Worm (Caenorhabditis elegans) whole organism, midembryonic: Measurements from ENCODE around the gene T19D12.9.

Experiments used
- T22C8.4 ChIP-seq: fragments of 200-800 bp; sonication (Bioruptor generic); IDR thresholded peaks from 2 replicates; pipeline ENCODE4 v1.3.6; 2022; ENCODE audit warnings: missing genetic modification characterization, missing compliant biosample characterization
- cog-1 ChIP-seq: sonication (generic microtip); optimal IDR thresholded peaks from 2 replicates; lab custom pipeline; 2016; ENCODE audit warnings: missing genetic modification characterization, missing compliant biosample characterization
- flt-1 ChIP-seq: fragments of 200-800 bp; sonication (Bioruptor generic); IDR thresholded peaks from 2 replicates; pipeline ENCODE4 v1.3.6; 2022; ENCODE audit warnings: missing genetic modification characterization, missing compliant biosample characterization
- med-1 ChIP-seq: sonication (generic microtip); optimal IDR thresholded peaks from 2 replicates; lab custom pipeline; 2017; ENCODE audit warnings: missing genetic modification characterization, mild to moderate bottlenecking, missing compliant biosample characterization, antibody characterized with exemption, missing genetic modification reagents; ENCODE audit not compliant: insufficient read depth
- tab-1 ChIP-seq: fragments of 200-800 bp; sonication (Bioruptor generic); IDR thresholded peaks from 2 replicates; pipeline ENCODE4 v1.3.6; 2022; ENCODE audit warnings: missing genetic modification characterization, missing compliant biosample characterization
- ztf-29 ChIP-seq: fragments of 200-800 bp; sonication (Bioruptor generic); IDR thresholded peaks from 2 replicates; pipeline ENCODE4 v1.3.6; 2022; ENCODE audit warnings: missing genetic modification reagents, missing genetic modification characterization, missing compliant biosample characterization

DNA sequence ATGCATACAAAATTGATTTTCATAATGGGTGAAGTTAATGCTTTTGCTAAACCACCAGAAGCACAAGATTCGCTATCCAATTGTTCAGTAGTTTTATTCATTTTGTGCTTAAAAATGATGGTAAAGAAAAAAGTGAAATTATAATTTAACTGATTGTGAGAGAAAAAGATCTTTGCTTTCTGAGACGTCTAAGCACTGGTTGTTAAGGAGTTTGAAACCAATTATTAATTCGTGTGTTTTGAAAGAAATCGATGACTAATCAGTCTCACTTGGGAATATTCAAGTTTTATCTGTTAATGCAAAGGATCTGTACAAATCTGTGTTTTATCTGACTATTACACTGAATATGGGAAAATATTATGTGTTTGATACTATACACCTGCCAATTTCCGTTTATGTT lies 2.5 kb downstream of the T19D12.9 start, which contains the start of gene sra-26:
- no peak for TF ChIP-seq T22C8.4
- TF ChIP-seq cog-1 (tag; lab: Kevin White, UChicago): no peak
- no peak for TF ChIP-seq flt-1 (GFP tag; lab: Robert Waterston, UW)
- no peak for TF ChIP-seq med-1 (GFP tag; lab: Kevin White, UChicago)
- no peak for TF ChIP-seq ztf-29 (GFP tag; lab: Robert Waterston, UW)
- TF ChIP-seq tab-1 (GFP tag; lab: Robert Waterston, UW): no peak
